Worm (Caenorhabditis elegans): ENCODE results near the gene F23B12.4.

The F23B12.4 gene

DNA sequence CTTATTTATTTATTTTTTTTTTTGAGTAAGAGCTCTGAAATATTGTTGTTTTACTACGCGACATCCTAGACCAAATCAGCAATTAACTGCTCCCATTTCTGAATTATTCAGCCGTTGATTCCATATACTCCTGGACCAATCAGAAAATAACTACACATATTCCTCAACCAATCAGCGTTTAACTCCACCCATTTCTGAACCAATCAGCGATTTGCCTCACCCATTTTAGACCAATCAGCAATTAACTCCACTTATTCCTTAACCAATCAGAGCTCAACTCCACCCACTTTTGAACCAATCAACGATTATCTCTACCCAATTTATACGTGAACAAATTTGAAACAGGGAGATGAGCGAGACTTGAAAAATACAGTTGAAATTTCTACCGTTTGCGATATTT is 52.7 kb downstream of the F23B12.4 start:
- TF ChIP-seq lsy-12 (tag; optimal IDR thresholded peaks at IDR 0.05) (no peak), nfya-1 (tag; optimal IDR thresholded peaks at IDR 0.05; ENCODE audit: insufficient read depth) (peak; percentile 78)

Measured in whole organism, L3 larva.